Fruit fly (Drosophila melanogaster) whole organism, pupa: Measurements from ENCODE around the gene elg1.

Experiments used
- CG13204 ChIP-seq: fragments of 200-800 bp; sonication (Bioruptor generic); optimal IDR thresholded peaks from 2 replicates; lab custom pipeline; 2018; ENCODE audit warnings: missing biosample characterization, mild to moderate bottlenecking, missing genetic modification characterization, moderate library complexity
- EcR ChIP-seq: fragments of 200-800 bp; sonication (Bioruptor generic); optimal IDR thresholded peaks from 3 replicates; lab custom pipeline; 2019; ENCODE audit warnings: missing biosample characterization, missing genetic modification characterization, mild to moderate bottlenecking, moderate library complexity, missing genetic modification reagents
- rn ChIP-seq: fragments of 200-800 bp; sonication (Bioruptor generic); IDR thresholded peaks from 2 replicates; pipeline ENCODE4 v1.3.6; 2022; ENCODE audit warnings: missing biosample characterization, missing genetic modification characterization

DNA sequence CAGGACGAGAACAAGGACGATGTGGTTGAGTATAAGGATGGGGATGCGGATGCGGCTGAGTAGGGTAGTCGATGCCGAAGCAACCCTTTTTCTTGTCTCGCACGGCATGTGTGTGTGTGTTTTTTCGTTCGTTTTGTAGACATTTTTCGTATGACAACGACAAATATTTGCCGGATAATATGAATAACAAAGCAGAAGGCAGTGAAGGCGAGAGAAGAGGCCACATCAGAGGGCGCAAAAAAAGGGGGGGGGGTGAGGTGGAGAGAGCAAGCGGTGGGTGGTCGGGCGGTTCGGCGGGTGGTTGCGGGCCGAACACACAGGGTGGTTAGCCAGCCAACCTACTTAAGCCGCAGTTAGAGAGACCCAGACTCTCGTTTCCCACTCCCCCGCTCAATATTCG is 40.6 kb downstream of the elg1 start:
- TF ChIP-seq CG13204 (GFP tag; lab: Kevin White, UChicago) (no peak), EcR (no peak), rn (no peak)
